Worm (Caenorhabditis elegans) whole organism, L1 larva: ENCODE results near the gene nlp-20.

Source experiments
- ama-1 ChIP-seq: fragments of 150-350 bp; optimal IDR thresholded peaks from 2 replicates; lab custom pipeline; 2014
- dpl-1 ChIP-seq, 3 experiments: fragments of 150-350 bp in 2 of 3; sonication (generic microtip) in 1 of 3; optimal IDR thresholded peaks; 2 replicates each; lab custom pipeline; 2014 to 2017; ENCODE audit warnings: missing biosample characterization in 3 of 3, missing genetic modification characterization in 3 of 3, missing genetic modification reagents in 3 of 3
- efl-1 ChIP-seq, 4 experiments: fragments of 150-350 bp; optimal IDR thresholded peaks in 3 of 4; peaks in 1 of 4; 1 replicate in 1 of 4; 2 replicates in 3 of 4; lab custom pipeline; 2014; ENCODE audit warnings: missing biosample characterization in 2 of 4, missing genetic modification characterization in 2 of 4, missing genetic modification reagents in 2 of 4
- fos-1 ChIP-seq: fragments of 150-350 bp; optimal IDR thresholded peaks from 2 replicates; lab custom pipeline; 2014; ENCODE audit warnings: missing biosample characterization, missing genetic modification characterization
- hlh-17 ChIP-seq: fragments of 200-800 bp; sonication (Bioruptor generic); optimal IDR thresholded peaks from 2 replicates; lab custom pipeline; 2018; ENCODE audit warnings: missing genetic modification characterization, mild to moderate bottlenecking, missing compliant biosample characterization, moderate library complexity, borderline replicate concordance
- lin-39 ChIP-seq: fragments of 150-350 bp; optimal IDR thresholded peaks from 2 replicates; lab custom pipeline; 2014; ENCODE audit warnings: missing biosample characterization, missing genetic modification reagents, missing genetic modification characterization
- lir-3 ChIP-seq: sonication (generic microtip); optimal IDR thresholded peaks from 2 replicates; lab custom pipeline; 2016; ENCODE audit warnings: mild to moderate bottlenecking, missing genetic modification characterization, moderate library complexity, missing compliant biosample characterization; ENCODE audit not compliant: poor library complexity
- nhr-28 ChIP-seq: fragments of 150-350 bp; optimal IDR thresholded peaks from 2 replicates; lab custom pipeline; 2014; ENCODE audit warnings: missing biosample characterization, missing genetic modification characterization
- skn-1 ChIP-seq: fragments of 150-350 bp; optimal IDR thresholded peaks from 2 replicates; lab custom pipeline; 2014; ENCODE audit warnings: missing biosample characterization, missing genetic modification characterization
- unc-130 ChIP-seq: fragments of 150-350 bp; optimal IDR thresholded peaks from 2 replicates; lab custom pipeline; 2017; ENCODE audit warnings: missing biosample characterization, missing genetic modification characterization, inconsistent platforms

DNA sequence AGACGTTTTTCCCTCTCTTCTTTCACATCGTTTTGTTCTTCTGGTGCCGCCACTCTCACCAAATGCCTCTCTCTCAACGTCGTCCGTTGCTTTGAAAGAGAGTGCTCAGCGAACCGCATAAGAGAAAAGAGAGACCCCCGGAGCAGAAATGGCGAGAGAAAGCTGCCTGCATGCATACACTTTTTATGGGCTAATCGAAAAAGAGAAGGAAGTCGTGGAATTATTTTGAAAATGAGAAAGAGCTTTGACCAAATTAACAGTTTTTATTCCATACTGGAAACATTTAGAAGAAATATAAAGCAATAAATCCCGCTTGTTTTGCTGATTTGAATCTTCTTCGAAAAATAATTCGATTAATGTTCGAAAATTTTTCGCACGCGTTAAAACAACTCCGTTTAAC is 22.4 kb downstream of the nlp-20 start:
- TF ChIP-seq nhr-28 (tag; lab: Kevin White, UChicago) (no peak), fos-1 (tag; lab: Kevin White, UChicago) (no peak), lin-39 (no peak), skn-1 (no peak), lir-3 (no peak), efl-1 (optimal IDR thresholded peaks at IDR 0.05; lab: Kevin White, UChicago) (no peak), efl-1 (GFP tag; optimal IDR thresholded peaks at IDR 0.05 in 1 of 2; lab: Kevin White, UChicago) (peak in 1 of 2 experiments; percentile 76), unc-130 (tag; lab: Kevin White, UChicago) (no peak), hlh-17 (GFP tag; lab: Kevin White, UChicago) (no peak), dpl-1 (GFP tag; optimal IDR thresholded peaks at IDR 0.05; lab: Kevin White, UChicago) (no peak), ama-1 (lab: Kevin White, UChicago) (no peak)
